Worm (Caenorhabditis elegans) whole organism, young adult: ENCODE data around the gene W08G11.1.

Experiments used
- B0336.3 ChIP-seq: fragments of 200-800 bp; sonication (Bioruptor generic); IDR thresholded peaks from 2 replicates; pipeline ENCODE4 v1.3.6; 2022; ENCODE audit warnings: missing genetic modification characterization, missing compliant biosample characterization
- C06A6.2 ChIP-seq: fragments of 200-800 bp; sonication (Bioruptor generic); conservative IDR thresholded peaks from 2 replicates; pipeline ENCODE4 v1.3.6; 2022; ENCODE audit warnings: missing genetic modification characterization, missing compliant biosample characterization
- C17E4.6 ChIP-seq: fragments of 200-800 bp; sonication (Bioruptor generic); IDR thresholded peaks from 2 replicates; pipeline ENCODE4 v1.3.6; 2022; ENCODE audit warnings: missing genetic modification reagents, missing genetic modification characterization, missing compliant biosample characterization
- F23B12.7 ChIP-seq: sonication (generic microtip); optimal IDR thresholded peaks from 2 replicates; lab custom pipeline; 2017; ENCODE audit warnings: missing genetic modification characterization, mild to moderate bottlenecking, missing compliant biosample characterization, antibody characterized with exemption, moderate library complexity; ENCODE audit not compliant: insufficient read depth
- F33H1.4 ChIP-seq: fragments of 200-800 bp; sonication (Bioruptor generic); IDR thresholded peaks from 2 replicates; pipeline ENCODE4 v1.3.6; 2022; ENCODE audit warnings: missing genetic modification reagents, missing genetic modification characterization, missing compliant biosample characterization
- F37B4.10 ChIP-seq: fragments of 200-800 bp; sonication (Bioruptor generic); IDR thresholded peaks from 2 replicates; pipeline ENCODE4 v1.3.6; 2022; ENCODE audit warnings: missing genetic modification characterization, missing compliant biosample characterization
- Y95B8A.8 ChIP-seq: fragments of 200-800 bp; sonication (Bioruptor generic); IDR thresholded peaks from 2 replicates; pipeline ENCODE4 v1.3.6; 2022; ENCODE audit warnings: missing genetic modification reagents, missing genetic modification characterization, missing compliant biosample characterization
- bed-2 ChIP-seq: fragments of 200-800 bp; sonication (Bioruptor generic); IDR thresholded peaks from 2 replicates; pipeline ENCODE4 v1.3.6; 2022; ENCODE audit warnings: missing genetic modification reagents, missing genetic modification characterization, missing compliant biosample characterization
- hlh-26 ChIP-seq: fragments of 200-800 bp; sonication (Bioruptor generic); conservative IDR thresholded peaks from 2 replicates; pipeline ENCODE4 v1.3.6; 2022; ENCODE audit warnings: missing genetic modification reagents, missing genetic modification characterization, missing compliant biosample characterization
- hmg-1.2 ChIP-seq: fragments of 200-800 bp; sonication (Bioruptor generic); IDR thresholded peaks from 2 replicates; pipeline ENCODE4 v1.3.6; 2022; ENCODE audit warnings: missing genetic modification reagents, missing genetic modification characterization, missing compliant biosample characterization
- lsy-27 ChIP-seq: sonication (generic microtip); optimal IDR thresholded peaks from 2 replicates; lab custom pipeline; 2017; ENCODE audit warnings: missing genetic modification characterization, mild to moderate bottlenecking, missing compliant biosample characterization, antibody characterized with exemption, missing genotype, borderline replicate concordance; ENCODE audit not compliant: insufficient read depth
- madf-3 ChIP-seq: fragments of 200-800 bp; sonication (Bioruptor generic); IDR thresholded peaks from 2 replicates; pipeline ENCODE4 v1.3.6; 2022; ENCODE audit warnings: missing genetic modification reagents, missing genetic modification characterization, missing compliant biosample characterization
- mcd-1 ChIP-seq: fragments of 200-800 bp; sonication (Bioruptor generic); IDR thresholded peaks from 2 replicates; pipeline ENCODE4 v1.3.6; 2022; ENCODE audit warnings: missing genetic modification reagents, missing genetic modification characterization, missing compliant biosample characterization
- nfya-1 ChIP-seq: sonication (generic microtip); optimal IDR thresholded peaks from 2 replicates; lab custom pipeline; 2017; ENCODE audit warnings: antibody characterized with exemption, missing compliant biosample characterization, missing genetic modification characterization, borderline replicate concordance; ENCODE audit not compliant: insufficient read depth
- nfya-2 ChIP-seq: fragments of 200-800 bp; sonication (Bioruptor generic); IDR thresholded peaks from 2 replicates; pipeline ENCODE4 v1.3.6; 2022; ENCODE audit warnings: missing genetic modification reagents, missing genetic modification characterization, missing compliant biosample characterization
- nfyb-1 ChIP-seq: fragments of 200-800 bp; sonication (Bioruptor generic); IDR thresholded peaks from 2 replicates; pipeline ENCODE4 v1.3.6; 2022; ENCODE audit warnings: missing genetic modification reagents, missing genetic modification characterization, missing compliant biosample characterization
- nhr-179 ChIP-seq: sonication (generic microtip); optimal IDR thresholded peaks from 2 replicates; lab custom pipeline; 2016; ENCODE audit warnings: mild to moderate bottlenecking, missing genetic modification characterization, missing compliant biosample characterization
- rpc-1 ChIP-seq, 2 experiments: fragments of 150-350 bp in 1 of 2; sonication (generic microtip) in 1 of 2; optimal IDR thresholded peaks; 2 replicates each; lab custom pipeline; 2014 to 2018; ENCODE audit warnings: missing biosample characterization in 1 of 2, missing genetic modification characterization in 1 of 2, missing genetic modification reagents in 1 of 2, missing genotype in 1 of 2
- sptf-2 ChIP-seq: fragments of 200-800 bp; sonication (Bioruptor generic); optimal IDR thresholded peaks from 2 replicates; lab custom pipeline; 2018; ENCODE audit warnings: mild to moderate bottlenecking, missing genetic modification characterization, missing compliant biosample characterization
- unc-130 ChIP-seq: sonication (generic microtip); optimal IDR thresholded peaks from 2 replicates; lab custom pipeline; 2016; ENCODE audit warnings: missing genetic modification reagents, missing genetic modification characterization, missing compliant biosample characterization

Gene W08G11.1

DNA sequence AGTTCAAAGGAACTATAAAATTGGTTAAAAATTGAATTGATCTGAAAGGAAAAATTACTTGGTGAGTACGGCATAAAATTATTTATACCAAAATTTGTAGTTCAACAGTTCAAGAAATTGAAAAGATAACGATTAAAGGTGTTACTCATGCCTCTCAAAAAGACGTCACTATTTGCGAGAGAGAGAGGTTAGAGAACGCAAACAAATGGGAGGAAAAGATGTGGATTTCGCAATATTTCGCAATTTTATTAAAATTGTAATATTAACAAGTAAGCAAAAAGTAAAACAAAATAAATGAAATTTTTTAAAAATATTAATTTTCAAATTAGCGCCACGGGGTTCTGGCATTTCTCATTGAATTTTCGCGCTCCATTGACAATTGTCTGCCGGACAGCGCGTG lies 48.3 kb downstream of the W08G11.1 start, which contains the start of gene F13A7.11 (continued):
- TF ChIP-seq lsy-27 (tag; lab: Kevin White, UChicago) = no peak
- no peak for TF ChIP-seq F33H1.4 (GFP tag; lab: Robert Waterston, UW)

- TF ChIP-seq F23B12.7 (no peak), madf-3 (no peak), hlh-26 (GFP tag; lab: Robert Waterston, UW) (no peak), hmg-1.2 (GFP tag; lab: Robert Waterston, UW) (no peak), unc-130 (GFP tag; lab: Kevin White, UChicago) (no peak), sptf-2 (GFP tag; lab: Kevin White, UChicago) (no peak), bed-2 (GFP tag; lab: Robert Waterston, UW) (no peak), C06A6.2 (GFP tag; lab: Robert Waterston, UW) (no peak), nfya-2 (GFP tag; lab: Robert Waterston, UW) (no peak), nfyb-1 (GFP tag; lab: Robert Waterston, UW) (no peak), B0336.3 (GFP tag; lab: Robert Waterston, UW) (no peak), mcd-1 (no peak), C17E4.6 (GFP tag; lab: Robert Waterston, UW) (no peak), nfya-1 (tag; lab: Kevin White, UChicago) (no peak), Y95B8A.8 (GFP tag; lab: Robert Waterston, UW) (no peak)
Measured at ce11 chrV:16395739-16396138, 48.9 kb downstream of the W08G11.1 start, which contains the start of gene F13A7.12. Gene F13A7.12, plus strand, starts transcription at chrV:16396039.

DNA sequence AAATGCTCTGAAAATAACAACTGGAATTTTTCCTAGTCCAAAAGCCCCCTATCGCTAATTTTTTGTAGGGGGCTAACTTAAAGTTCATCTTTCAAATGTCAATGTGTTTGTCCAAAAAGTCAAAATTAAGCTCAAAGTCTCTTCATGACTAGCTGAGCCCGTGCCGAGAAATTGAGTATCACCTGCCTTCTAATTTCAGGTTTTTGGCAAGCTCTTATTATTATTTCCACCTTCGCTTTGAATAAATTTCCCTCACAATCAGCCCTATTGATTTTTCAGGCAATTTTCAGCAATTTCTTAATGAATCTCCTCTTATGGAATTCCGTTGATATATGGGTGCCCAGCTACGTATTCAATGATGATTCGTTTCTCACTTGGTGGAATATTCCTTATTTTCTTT lies 52.5 kb downstream of the W08G11.1 start, which contains the start of gene sre-36:
sre-36 (plus strand) TSS at position 301 of the 400 bp plus-strand sequence.
- no peak for TF ChIP-seq nhr-179 (tag; lab: Kevin White, UChicago)
- TF ChIP-seq rpc-1 (optimal IDR thresholded peaks at IDR 0.05; lab: Kevin White, UChicago) = no peak
- no peak for TF ChIP-seq rpc-1 (tag; optimal IDR thresholded peaks at IDR 0.05; lab: Kevin White, UChicago)
- no peak for TF ChIP-seq F37B4.10
